Fruit fly (Drosophila melanogaster) whole organism, embryonic: ENCODE measurements around the gene CG43131.

Experiments used
- Ada2b ChIP-seq: fragments of 200-800 bp; sonication (Bioruptor generic); IDR thresholded peaks from 2 replicates; pipeline ENCODE4 v1.3.6; 2022; ENCODE audit warnings: missing biosample characterization, missing genetic modification characterization
- CG10431 ChIP-seq: fragments of 200-800 bp; sonication (Bioruptor generic); optimal IDR thresholded peaks from 3 replicates; lab custom pipeline; 2018; ENCODE audit warnings: missing biosample characterization, mild to moderate bottlenecking, missing genetic modification characterization
- CG12236 ChIP-seq: fragments of 200-800 bp; sonication (Bioruptor generic); optimal IDR thresholded peaks from 2 replicates; lab custom pipeline; 2016; ENCODE audit warnings: missing biosample characterization, missing genetic modification characterization
- CG12769 ChIP-seq: fragments of 200-800 bp; sonication (Bioruptor generic); optimal IDR thresholded peaks from 2 replicates; lab custom pipeline; 2019; ENCODE audit warnings: missing biosample characterization, mild to moderate bottlenecking, missing genetic modification characterization, moderate library complexity
- CG13424 ChIP-seq: fragments of 200-800 bp; sonication (Bioruptor generic); optimal IDR thresholded peaks from 2 replicates; lab custom pipeline; 2019; ENCODE audit warnings: missing biosample characterization, mild to moderate bottlenecking, missing genetic modification characterization, moderate library complexity
- CG14860 ChIP-seq: fragments of 200-800 bp; sonication (Bioruptor generic); IDR thresholded peaks from 3 replicates; pipeline ENCODE4 v1.3.6; 2022; ENCODE audit warnings: missing biosample characterization, missing genetic modification characterization; ENCODE audit not compliant: partially characterized antibody
- CG14965 ChIP-seq: fragments of 200-800 bp; sonication (Bioruptor generic); optimal IDR thresholded peaks from 2 replicates; lab custom pipeline; 2016; ENCODE audit warnings: missing biosample characterization, missing genetic modification characterization, borderline replicate concordance
- CG1529 ChIP-seq: fragments of 200-800 bp; sonication (Bioruptor generic); optimal IDR thresholded peaks from 3 replicates; lab custom pipeline; 2018; ENCODE audit warnings: missing biosample characterization, missing genetic modification characterization
- CG15479 ChIP-seq: fragments of 200-800 bp; sonication (Bioruptor generic); optimal IDR thresholded peaks from 3 replicates; lab custom pipeline; 2019; ENCODE audit warnings: missing biosample characterization, mild to moderate bottlenecking, missing genetic modification characterization, moderate library complexity
- CG16863 ChIP-seq: fragments of 200-800 bp; sonication (Bioruptor generic); optimal IDR thresholded peaks from 3 replicates; lab custom pipeline; 2016; ENCODE audit warnings: missing biosample characterization, missing genetic modification characterization
- CG17385 ChIP-seq: fragments of 200-800 bp; sonication (Bioruptor generic); optimal IDR thresholded peaks from 3 replicates; lab custom pipeline; 2018; ENCODE audit warnings: missing biosample characterization, mild to moderate bottlenecking, missing genetic modification characterization
- CG31441 ChIP-seq: fragments of 200-800 bp; sonication (Bioruptor generic); IDR thresholded peaks from 2 replicates; pipeline ENCODE4 v1.3.6; 2022; ENCODE audit warnings: missing biosample characterization, missing genetic modification characterization
- CG32772 ChIP-seq: fragments of 200-800 bp; sonication (Bioruptor generic); IDR thresholded peaks from 2 replicates; pipeline ENCODE4 v1.3.6; 2022; ENCODE audit warnings: missing biosample characterization, missing genetic modification characterization
- CG34376 ChIP-seq: fragments of 200-800 bp; sonication (Bioruptor generic); optimal IDR thresholded peaks from 2 replicates; lab custom pipeline; 2018; ENCODE audit warnings: missing biosample characterization, mild to moderate bottlenecking, missing genetic modification characterization
- CG43689 ChIP-seq: fragments of 200-800 bp; sonication (Bioruptor generic); IDR thresholded peaks from 2 replicates; pipeline ENCODE4 v1.3.6; 2022; ENCODE audit warnings: missing biosample characterization, missing genetic modification characterization
- CG4707 ChIP-seq: fragments of 200-800 bp; sonication (Bioruptor generic); optimal IDR thresholded peaks from 2 replicates; lab custom pipeline; 2018; ENCODE audit warnings: missing biosample characterization, mild to moderate bottlenecking, missing genetic modification characterization, moderate library complexity
- CG5180 ChIP-seq: fragments of 200-800 bp; sonication (Bioruptor generic); optimal IDR thresholded peaks from 3 replicates; lab custom pipeline; 2017; ENCODE audit warnings: missing biosample characterization, missing genetic modification characterization, mild to moderate bottlenecking, moderate library complexity, missing genetic modification reagents
- CG7271 ChIP-seq: fragments of 200-800 bp; sonication (Bioruptor generic); optimal IDR thresholded peaks from 2 replicates; lab custom pipeline; 2018; ENCODE audit warnings: missing biosample characterization, mild to moderate bottlenecking, missing genetic modification characterization, moderate library complexity
- CG8290 ChIP-seq, 3 experiments: fragments of 200-800 bp; sonication (Bioruptor generic); optimal IDR thresholded peaks; 2 replicates each; lab custom pipeline; 2016 to 2019; ENCODE audit warnings: missing biosample characterization in 3 of 3, missing genetic modification characterization in 3 of 3, mild to moderate bottlenecking in 2 of 3, moderate library complexity in 1 of 3
- D19A ChIP-seq: fragments of 200-800 bp; optimal IDR thresholded peaks from 3 replicates; lab custom pipeline; 2019; ENCODE audit warnings: missing biosample characterization, mild to moderate bottlenecking, missing genetic modification characterization, moderate library complexity
- HHEX ChIP-seq: fragments of 200-800 bp; sonication (Bioruptor generic); optimal IDR thresholded peaks from 3 replicates; lab custom pipeline; 2017; ENCODE audit warnings: missing biosample characterization, mild to moderate bottlenecking, missing genetic modification characterization, missing genetic modification reagents
- Hey ChIP-seq: fragments of 200-800 bp; sonication (Bioruptor generic); optimal IDR thresholded peaks from 3 replicates; lab custom pipeline; 2018; ENCODE audit warnings: missing biosample characterization, mild to moderate bottlenecking, missing genetic modification characterization
- Mad ChIP-seq: fragments of 200-800 bp; sonication (Bioruptor generic); optimal IDR thresholded peaks from 2 replicates; lab custom pipeline; 2016; ENCODE audit warnings: missing biosample characterization, missing genetic modification characterization
- Med ChIP-seq: fragments of 200-800 bp; sonication (Bioruptor generic); peaks from one replicate; lab custom pipeline; 2016; ENCODE audit warnings: missing biosample characterization, missing genetic modification characterization, mild to moderate bottlenecking, inconsistent platforms, moderate library complexity
- Nf-YC ChIP-seq: fragments of 200-800 bp; optimal IDR thresholded peaks from 3 replicates; lab custom pipeline; 2019; ENCODE audit warnings: missing biosample characterization, mild to moderate bottlenecking, missing genetic modification characterization, moderate library complexity
- Sry-δ ChIP-seq: fragments of 200-800 bp; sonication (Bioruptor generic); optimal IDR thresholded peaks from 2 replicates; lab custom pipeline; 2016; ENCODE audit warnings: missing biosample characterization, missing genetic modification characterization
- ara ChIP-seq: fragments of 200-800 bp; sonication (Bioruptor generic); IDR thresholded peaks from 2 replicates; pipeline ENCODE4 v1.3.6; 2022; ENCODE audit warnings: missing biosample characterization, missing genetic modification characterization
- chn ChIP-seq: fragments of 200-800 bp; sonication (Bioruptor generic); optimal IDR thresholded peaks from 2 replicates; lab custom pipeline; 2016; ENCODE audit warnings: missing biosample characterization, missing genetic modification characterization
- ci ChIP-seq: fragments of 200-800 bp; sonication (Bioruptor generic); IDR thresholded peaks from 3 replicates; pipeline ENCODE4 v1.3.6; 2022; ENCODE audit warnings: missing biosample characterization, missing genetic modification characterization
- crc ChIP-seq: fragments of 200-800 bp; sonication (Bioruptor generic); optimal IDR thresholded peaks from 2 replicates; lab custom pipeline; 2016; ENCODE audit warnings: missing biosample characterization, missing genetic modification characterization
- croc ChIP-seq: fragments of 200-800 bp; sonication (Bioruptor generic); conservative IDR thresholded peaks from 3 replicates; pipeline ENCODE4 v1.3.6; 2022; ENCODE audit warnings: missing biosample characterization, missing genetic modification characterization
- disco-r ChIP-seq: fragments of 200-800 bp; sonication (Bioruptor generic); optimal IDR thresholded peaks from 2 replicates; lab custom pipeline; 2016; ENCODE audit warnings: missing biosample characterization, missing genetic modification characterization
- en ChIP-seq: fragments of 200-800 bp; sonication (Bioruptor generic); optimal IDR thresholded peaks from 2 replicates; lab custom pipeline; 2016; ENCODE audit warnings: missing biosample characterization, missing genetic modification characterization
- fd3F ChIP-seq: fragments of 200-800 bp; sonication (Bioruptor generic); optimal IDR thresholded peaks from 2 replicates; lab custom pipeline; 2018; ENCODE audit warnings: missing biosample characterization, mild to moderate bottlenecking, missing genetic modification characterization, moderate library complexity
- fd96Cb ChIP-seq: fragments of 200-800 bp; sonication (Bioruptor generic); optimal IDR thresholded peaks from 2 replicates; lab custom pipeline; 2018; ENCODE audit warnings: missing biosample characterization, mild to moderate bottlenecking, missing genetic modification characterization, moderate library complexity
- gro ChIP-seq: fragments of 200-800 bp; sonication (Bioruptor generic); optimal IDR thresholded peaks from 2 replicates; lab custom pipeline; 2016; ENCODE audit warnings: missing biosample characterization, missing genetic modification characterization
- h ChIP-seq: fragments of >200 bp; optimal IDR thresholded peaks from 2 replicates; lab custom pipeline; 2017
- hb ChIP-seq: fragments of 200-800 bp; sonication (Bioruptor generic); IDR thresholded peaks from 3 replicates; pipeline ENCODE4 v1.3.6; 2022; ENCODE audit warnings: missing biosample characterization, missing genetic modification characterization; ENCODE audit not compliant: partially characterized antibody
- lab ChIP-seq: fragments of 200-800 bp; sonication (Bioruptor generic); optimal IDR thresholded peaks from 3 replicates; lab custom pipeline; 2017; ENCODE audit warnings: missing biosample characterization, missing genetic modification characterization, mild to moderate bottlenecking, moderate library complexity, missing genetic modification reagents
- mirr ChIP-seq: fragments of 200-800 bp; sonication (Bioruptor generic); optimal IDR thresholded peaks from 3 replicates; lab custom pipeline; 2018; ENCODE audit warnings: missing biosample characterization, mild to moderate bottlenecking, missing genetic modification characterization
- p53 ChIP-seq: fragments of 200-800 bp; sonication (Bioruptor generic); optimal IDR thresholded peaks from 2 replicates; lab custom pipeline; 2016; ENCODE audit warnings: missing biosample characterization, missing genetic modification characterization
- phol ChIP-seq: fragments of 200-800 bp; sonication (Bioruptor generic); optimal IDR thresholded peaks from 3 replicates; lab custom pipeline; 2018; ENCODE audit warnings: missing biosample characterization, mild to moderate bottlenecking, missing genetic modification characterization, moderate library complexity
- run ChIP-seq: fragments of 200-800 bp; sonication (Bioruptor generic); optimal IDR thresholded peaks from 3 replicates; lab custom pipeline; 2018; ENCODE audit warnings: missing biosample characterization, mild to moderate bottlenecking, missing genetic modification characterization
- scrt ChIP-seq: fragments of 200-800 bp; sonication (Bioruptor generic); optimal IDR thresholded peaks from 2 replicates; lab custom pipeline; 2018; ENCODE audit warnings: missing biosample characterization, mild to moderate bottlenecking, missing genetic modification characterization, moderate library complexity
- sisA ChIP-seq: fragments of 200-800 bp; sonication (Bioruptor generic); IDR thresholded peaks from 2 replicates; pipeline ENCODE4 v1.3.6; 2022; ENCODE audit warnings: missing biosample characterization, missing genetic modification characterization
- slou ChIP-seq: fragments of 200-800 bp; sonication (Bioruptor generic); optimal IDR thresholded peaks from 3 replicates; lab custom pipeline; 2016; ENCODE audit warnings: missing biosample characterization, missing genetic modification characterization
- vvl ChIP-seq: fragments of 200-800 bp; sonication (Bioruptor generic); IDR thresholded peaks from 2 replicates; pipeline ENCODE4 v1.3.6; 2022; ENCODE audit warnings: missing biosample characterization, missing genetic modification characterization
- wek ChIP-seq: fragments of 200-800 bp; sonication (Bioruptor generic); optimal IDR thresholded peaks from 3 replicates; lab custom pipeline; 2018; ENCODE audit warnings: missing biosample characterization, mild to moderate bottlenecking, missing genetic modification characterization, moderate library complexity
- yki ChIP-seq: fragments of >200 bp; optimal IDR thresholded peaks from 3 replicates; lab custom pipeline; 2018

The CG43131 gene

DNA sequence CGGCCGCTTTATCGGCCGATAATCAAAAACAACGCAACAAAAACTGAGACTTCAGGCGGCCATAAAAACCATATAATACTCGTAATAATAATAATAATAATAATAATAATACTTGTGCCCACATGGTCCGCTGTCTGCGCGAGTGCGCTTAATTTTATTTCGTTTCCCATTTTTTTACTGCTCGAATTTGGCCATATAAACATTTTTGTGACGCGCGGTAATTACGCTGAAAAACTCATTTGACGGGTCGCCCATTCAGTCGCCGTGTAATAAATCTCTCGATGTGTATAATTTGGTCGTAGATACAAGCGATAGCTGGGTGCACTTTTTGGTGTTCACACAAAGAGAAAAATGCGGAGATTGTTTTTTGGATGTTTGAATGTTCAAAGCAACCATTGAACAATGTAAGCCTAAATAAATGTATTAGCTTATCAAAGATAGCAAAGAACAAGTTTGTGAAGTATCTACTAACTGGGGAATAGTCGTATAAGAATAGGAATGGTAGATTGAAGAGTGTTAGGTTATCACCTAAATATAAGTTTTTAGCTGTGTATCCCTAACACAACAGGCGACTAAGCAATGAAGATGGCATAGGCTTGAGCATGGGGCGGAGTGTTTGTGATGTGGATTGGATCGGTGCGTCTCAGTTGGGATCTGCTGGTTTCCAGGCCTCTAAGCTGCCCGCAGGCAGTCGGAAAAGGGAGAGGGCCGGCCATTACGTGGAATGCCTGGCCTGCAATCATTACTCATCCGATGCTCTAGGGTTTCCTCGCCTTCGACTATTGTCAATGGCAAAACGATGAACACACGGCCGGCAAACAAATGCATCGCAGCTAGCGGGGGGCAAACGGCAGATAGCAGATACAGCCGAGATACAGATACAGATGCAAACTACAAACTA is 32.8 kb downstream of the CG43131 start (continued):
- peak; percentile 5 for TF ChIP-seq CG12769
- no peak for TF ChIP-seq p53 (GFP tag; lab: Kevin White, UChicago)
- TF ChIP-seq Nf-YC (tag; lab: Kevin White, UChicago) = no peak
- TF ChIP-seq Mad (GFP tag; lab: Kevin White, UChicago) = no peak
- peak; percentile 52 for TF ChIP-seq run (tag; lab: Kevin White, UChicago)
- TF ChIP-seq CG7271 (tag; lab: Kevin White, UChicago) = no peak
- TF ChIP-seq crc (GFP tag; lab: Kevin White, UChicago) = no peak
- TF ChIP-seq sisA = no peak
- no peak for TF ChIP-seq CG43689 (GFP tag; lab: Robert Waterston, UW)
- no peak for TF ChIP-seq chn (GFP tag; lab: Kevin White, UChicago)
- no peak for TF ChIP-seq CG14860 (GFP tag; lab: Robert Waterston, UW)
- TF ChIP-seq D19A (tag; lab: Kevin White, UChicago) = peak; percentile 68
- TF ChIP-seq gro = no peak
- no peak for TF ChIP-seq CG14965
- peak; percentile 11 for TF ChIP-seq CG10431 (GFP tag; lab: Kevin White, UChicago)
- TF ChIP-seq croc (GFP tag; lab: Robert Waterston, UW) = peak; percentile 38; the same call in 1 of the 3 replicates
- no peak for TF ChIP-seq mirr
- peak; percentile 34 for TF ChIP-seq HHEX (GFP tag; lab: Kevin White, UChicago)
- no peak for TF ChIP-seq scrt (GFP tag; lab: Kevin White, UChicago)
- TF ChIP-seq phol = peak; percentile 57
- TF ChIP-seq, all 482 proteins: peak for 175

DNA sequence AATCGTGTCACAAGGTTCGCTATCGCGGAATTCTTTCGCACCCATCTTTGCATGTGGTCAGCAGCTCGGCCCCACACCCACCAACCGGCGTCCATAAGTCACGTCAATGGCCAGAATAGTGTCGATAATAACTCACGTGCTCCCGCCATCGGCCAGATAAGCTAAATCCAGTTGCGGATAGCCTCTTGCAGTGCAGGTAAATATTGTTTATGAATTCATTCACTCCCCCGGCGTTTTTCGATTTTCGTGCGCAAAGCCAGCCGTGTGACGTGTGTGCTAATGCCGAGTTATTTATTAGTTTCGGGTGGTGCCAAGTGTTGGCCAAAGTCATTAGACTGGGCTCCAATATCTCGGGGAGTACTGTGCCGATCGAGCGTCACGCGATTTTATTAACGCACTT is 35.2 kb downstream of the CG43131 start:
- TF ChIP-seq slou (GFP tag; lab: Kevin White, UChicago) (no peak), CG32772 (GFP tag; lab: Robert Waterston, UW) (no peak), disco-r (GFP tag; lab: Kevin White, UChicago) (no peak), wek (no peak), lab (peak; percentile 41), fd96Cb (tag; lab: Kevin White, UChicago) (no peak), CG1529 (no peak), CG12236 (GFP tag; lab: Kevin White, UChicago) (no peak), CG17385 (no peak), fd3F (GFP tag; lab: Kevin White, UChicago) (no peak), mirr (peak; percentile 27), en (GFP tag; lab: Kevin White, UChicago) (no peak), Sry-δ (GFP tag; lab: Kevin White, UChicago) (no peak), Hey (tag; lab: Kevin White, UChicago) (no peak), Med (peak; percentile 56), CG5180 (no peak), CG4707 (GFP tag; lab: Kevin White, UChicago) (no peak), Ada2b (no peak), CG31441 (GFP tag; lab: Robert Waterston, UW) (no peak), h (lab: Kevin White, UChicago) (no peak), CG34376 (GFP tag; lab: Kevin White, UChicago) (no peak), CG8290 (GFP tag; optimal IDR thresholded peaks at IDR 0.05; lab: Kevin White, UChicago) (no peak), CG8290 (tag; optimal IDR thresholded peaks at IDR 0.05; lab: Kevin White, UChicago) (no peak), CG15479 (GFP tag; lab: Kevin White, UChicago) (peak; percentile 89), hb (GFP tag; lab: Robert Waterston, UW) (no peak), ci (GFP tag; lab: Robert Waterston, UW) (0 out of 3 replicates have a peak, but pooled peaks have one; percentile 50), CG16863 (GFP tag; lab: Kevin White, UChicago) (no peak), ara (GFP tag; lab: Robert Waterston, UW) (no peak), vvl (GFP tag; lab: Robert Waterston, UW) (peak; percentile 29; the same call in 1 of the 2 replicates), yki (lab: Kevin White, UChicago) (no peak), CG13424 (tag; lab: Kevin White, UChicago) (no peak)
